Fruit fly (Drosophila melanogaster) whole organism, embryonic: ENCODE data around the gene Idh3g.

Experiments used
- Abd-B ChIP-seq: fragments of 200-800 bp; sonication (Bioruptor generic); optimal IDR thresholded peaks from 2 replicates; lab custom pipeline; 2018; ENCODE audit warnings: missing biosample characterization, mild to moderate bottlenecking, missing genetic modification characterization, moderate library complexity
- Ada2b ChIP-seq: fragments of 200-800 bp; sonication (Bioruptor generic); IDR thresholded peaks from 2 replicates; pipeline ENCODE4 v1.3.6; 2022; ENCODE audit warnings: missing biosample characterization, missing genetic modification characterization
- CG10147 ChIP-seq: fragments of 200-800 bp; sonication (Bioruptor generic); optimal IDR thresholded peaks from 2 replicates; lab custom pipeline; 2019; ENCODE audit warnings: missing biosample characterization, mild to moderate bottlenecking, missing genetic modification characterization, moderate library complexity
- CG12104 ChIP-seq: fragments of 200-800 bp; sonication (Bioruptor generic); optimal IDR thresholded peaks from 3 replicates; lab custom pipeline; 2016; ENCODE audit warnings: missing biosample characterization, missing genetic modification characterization
- CG15514 ChIP-seq: fragments of 200-800 bp; sonication (Bioruptor generic); optimal IDR thresholded peaks from 3 replicates; lab custom pipeline; 2017; ENCODE audit warnings: missing biosample characterization, missing genetic modification characterization, mild to moderate bottlenecking, moderate library complexity, missing genetic modification reagents
- CG16815 ChIP-seq: fragments of 200-800 bp; sonication (Bioruptor generic); optimal IDR thresholded peaks from 3 replicates; lab custom pipeline; 2017; ENCODE audit warnings: missing biosample characterization, mild to moderate bottlenecking, missing genetic modification characterization
- CG17802 ChIP-seq: fragments of 200-800 bp; sonication (Bioruptor generic); optimal IDR thresholded peaks from 2 replicates; lab custom pipeline; 2018; ENCODE audit warnings: missing biosample characterization, mild to moderate bottlenecking, missing genetic modification characterization, moderate library complexity
- CG3407 ChIP-seq: fragments of 200-800 bp; sonication (Bioruptor generic); optimal IDR thresholded peaks from 2 replicates; lab custom pipeline; 2018; ENCODE audit warnings: missing biosample characterization, mild to moderate bottlenecking, missing genetic modification characterization
- CG34224 ChIP-seq: fragments of 200-800 bp; sonication (Bioruptor generic); IDR thresholded peaks from 3 replicates; pipeline ENCODE4 v1.3.6; 2022; ENCODE audit warnings: missing biosample characterization, missing genetic modification characterization; ENCODE audit not compliant: partially characterized antibody
- CG43689 ChIP-seq: fragments of 200-800 bp; sonication (Bioruptor generic); IDR thresholded peaks from 2 replicates; pipeline ENCODE4 v1.3.6; 2022; ENCODE audit warnings: missing biosample characterization, missing genetic modification characterization
- CG4404 ChIP-seq: fragments of 200-800 bp; sonication (Bioruptor generic); IDR thresholded peaks from 2 replicates; pipeline ENCODE4 v1.3.6; 2022; ENCODE audit warnings: missing biosample characterization, missing genetic modification characterization
- CG4617 ChIP-seq: fragments of 200-800 bp; sonication (Bioruptor generic); optimal IDR thresholded peaks from 3 replicates; lab custom pipeline; 2016; ENCODE audit warnings: missing biosample characterization, missing genetic modification characterization, borderline replicate concordance
- CG4854 ChIP-seq: fragments of 200-800 bp; sonication (Bioruptor generic); optimal IDR thresholded peaks from 2 replicates; lab custom pipeline; 2016; ENCODE audit warnings: missing biosample characterization, missing genetic modification characterization, inconsistent platforms
- CG7271 ChIP-seq: fragments of 200-800 bp; sonication (Bioruptor generic); optimal IDR thresholded peaks from 2 replicates; lab custom pipeline; 2018; ENCODE audit warnings: missing biosample characterization, mild to moderate bottlenecking, missing genetic modification characterization, moderate library complexity
- CG7357 ChIP-seq: fragments of 200-800 bp; sonication (Bioruptor generic); IDR thresholded peaks from 3 replicates; pipeline ENCODE4 v1.3.6; 2022; ENCODE audit warnings: missing biosample characterization, missing genetic modification characterization
- CG7556 ChIP-seq: fragments of 200-800 bp; sonication (Bioruptor generic); optimal IDR thresholded peaks from 2 replicates; lab custom pipeline; 2017; ENCODE audit warnings: missing biosample characterization, mild to moderate bottlenecking, missing genetic modification characterization
- CG8924 ChIP-seq: fragments of 200-800 bp; optimal IDR thresholded peaks from 3 replicates; lab custom pipeline; 2019; ENCODE audit warnings: missing biosample characterization, mild to moderate bottlenecking, missing genetic modification characterization, moderate library complexity
- CHES-1-like ChIP-seq: fragments of 200-800 bp; sonication (Bioruptor generic); optimal IDR thresholded peaks from 2 replicates; lab custom pipeline; 2016; ENCODE audit warnings: missing biosample characterization, missing genetic modification characterization
- Dfd ChIP-seq, 2 experiments: fragments of >200 bp; optimal IDR thresholded peaks; 2 replicates each; lab custom pipeline; 2017; ENCODE audit warnings: missing biosample characterization in 2 of 2, missing genetic modification characterization in 2 of 2
- Dref ChIP-seq: fragments of 200-800 bp; sonication (Bioruptor generic); IDR thresholded peaks from 2 replicates; pipeline ENCODE4 v1.3.6; 2022; ENCODE audit warnings: missing biosample characterization, missing genetic modification characterization
- E2f1 ChIP-seq: fragments of 200-800 bp; sonication (Bioruptor generic); IDR thresholded peaks from 2 replicates; pipeline ENCODE4 v1.3.6; 2022; ENCODE audit warnings: missing biosample characterization, missing genetic modification characterization
- ERR ChIP-seq: fragments of 200-800 bp; sonication (Bioruptor generic); optimal IDR thresholded peaks from 2 replicates; lab custom pipeline; 2016; ENCODE audit warnings: missing biosample characterization, missing genetic modification characterization
- H2.0 ChIP-seq: fragments of 200-800 bp; sonication (Bioruptor generic); IDR thresholded peaks from 2 replicates; pipeline ENCODE4 v1.3.6; 2022; ENCODE audit warnings: missing biosample characterization, missing genetic modification characterization
- Hr3 ChIP-seq: fragments of 200-800 bp; sonication (Bioruptor generic); optimal IDR thresholded peaks from 3 replicates; lab custom pipeline; 2016; ENCODE audit warnings: missing biosample characterization, missing genetic modification characterization
- Hr78 ChIP-seq, 2 experiments: fragments of 200-800 bp in 1 of 2; fragments of >200 bp in 1 of 2; sonication (Bioruptor generic) in 1 of 2; optimal IDR thresholded peaks; 2 replicates each; lab custom pipeline; 2017 to 2019; ENCODE audit warnings: missing biosample characterization in 2 of 2, missing genetic modification characterization in 2 of 2, mild to moderate bottlenecking in 1 of 2, moderate library complexity in 1 of 2
- Mes4 ChIP-seq: fragments of 200-800 bp; sonication (Bioruptor generic); optimal IDR thresholded peaks from 2 replicates; lab custom pipeline; 2016; ENCODE audit warnings: missing biosample characterization, missing genetic modification characterization
- NC2β ChIP-seq: fragments of 200-800 bp; sonication (Bioruptor generic); optimal IDR thresholded peaks from 2 replicates; lab custom pipeline; 2016; ENCODE audit warnings: missing biosample characterization, missing genetic modification characterization
- Stat92E ChIP-seq, 3 experiments: fragments of >200 bp in 2 of 3; fragments of 200-800 bp in 1 of 3; sonication (Bioruptor generic) in 1 of 3; optimal IDR thresholded peaks; 2 replicates each; lab custom pipeline; 2017 to 2019; ENCODE audit warnings: missing biosample characterization in 3 of 3, missing genetic modification characterization in 3 of 3, mild to moderate bottlenecking in 1 of 3, moderate library complexity in 1 of 3
- Tbp ChIP-seq: fragments of >200 bp; optimal IDR thresholded peaks from 2 replicates; lab custom pipeline; 2018; ENCODE audit warnings: missing biosample characterization, missing genetic modification characterization
- Vsx1 ChIP-seq: fragments of 200-800 bp; sonication (Bioruptor generic); optimal IDR thresholded peaks from 2 replicates; lab custom pipeline; 2017; ENCODE audit warnings: missing biosample characterization, mild to moderate bottlenecking, missing genetic modification characterization, missing genetic modification reagents
- Xbp1 ChIP-seq: fragments of 200-800 bp; sonication (Bioruptor generic); optimal IDR thresholded peaks from 3 replicates; lab custom pipeline; 2016; ENCODE audit warnings: missing biosample characterization, mild to moderate bottlenecking, missing genetic modification characterization
- ac ChIP-seq: fragments of 200-800 bp; sonication (Bioruptor generic); optimal IDR thresholded peaks from 3 replicates; lab custom pipeline; 2017; ENCODE audit warnings: missing biosample characterization, mild to moderate bottlenecking, missing genetic modification characterization
- cas ChIP-seq: fragments of 200-800 bp; sonication (Bioruptor generic); IDR thresholded peaks from 2 replicates; pipeline ENCODE4 v1.3.6; 2022; ENCODE audit warnings: missing biosample characterization, missing genetic modification characterization
- chn ChIP-seq: fragments of 200-800 bp; sonication (Bioruptor generic); optimal IDR thresholded peaks from 2 replicates; lab custom pipeline; 2016; ENCODE audit warnings: missing biosample characterization, missing genetic modification characterization
- grau ChIP-seq: fragments of 200-800 bp; optimal IDR thresholded peaks from 3 replicates; lab custom pipeline; 2019; ENCODE audit warnings: missing biosample characterization, mild to moderate bottlenecking, missing genetic modification characterization, moderate library complexity
- gt ChIP-seq: fragments of 200-800 bp; sonication (Bioruptor generic); IDR thresholded peaks from 2 replicates; pipeline ENCODE4 v1.3.6; 2022; ENCODE audit warnings: missing biosample characterization, missing genetic modification characterization
- hbn ChIP-seq: fragments of 200-800 bp; sonication (Bioruptor generic); IDR thresholded peaks from 2 replicates; pipeline ENCODE4 v1.3.6; 2022; ENCODE audit warnings: missing biosample characterization, missing genetic modification characterization; ENCODE audit not compliant: partially characterized antibody
- jing ChIP-seq: fragments of 200-800 bp; sonication (Bioruptor generic); optimal IDR thresholded peaks from 2 replicates; lab custom pipeline; 2018; ENCODE audit warnings: missing biosample characterization, mild to moderate bottlenecking, missing genetic modification characterization
- ken ChIP-seq: fragments of 200-800 bp; sonication (Bioruptor generic); IDR thresholded peaks from 3 replicates; pipeline ENCODE4 v1.3.6; 2022; ENCODE audit warnings: missing biosample characterization, missing genetic modification characterization
- lmd ChIP-seq: fragments of 200-800 bp; sonication (Bioruptor generic); IDR thresholded peaks from 2 replicates; pipeline ENCODE4 v1.3.6; 2022; ENCODE audit warnings: missing biosample characterization, missing genetic modification characterization
- pho ChIP-seq: fragments of 200-800 bp; sonication (Bioruptor generic); optimal IDR thresholded peaks from 2 replicates; lab custom pipeline; 2016; ENCODE audit warnings: missing biosample characterization, missing genetic modification characterization
- ro ChIP-seq: fragments of 200-800 bp; sonication (Bioruptor generic); IDR thresholded peaks from 2 replicates; pipeline ENCODE4 v1.3.6; 2022; ENCODE audit warnings: missing biosample characterization, missing genetic modification characterization
- scrt ChIP-seq: fragments of 200-800 bp; sonication (Bioruptor generic); optimal IDR thresholded peaks from 2 replicates; lab custom pipeline; 2018; ENCODE audit warnings: missing biosample characterization, mild to moderate bottlenecking, missing genetic modification characterization, moderate library complexity
- seq ChIP-seq: fragments of 200-800 bp; sonication (Bioruptor generic); IDR thresholded peaks from 2 replicates; pipeline ENCODE4 v1.3.6; 2022; ENCODE audit warnings: missing biosample characterization, missing genetic modification characterization
- tll ChIP-seq, 2 experiments: fragments of 200-800 bp in 1 of 2; fragments of >200 bp in 1 of 2; sonication (Bioruptor generic) in 1 of 2; optimal IDR thresholded peaks; 2 replicates each; lab custom pipeline; 2017 to 2019; ENCODE audit warnings: missing biosample characterization in 2 of 2, missing genetic modification characterization in 2 of 2, mild to moderate bottlenecking in 1 of 2, moderate library complexity in 1 of 2
- trem ChIP-seq: fragments of 200-800 bp; optimal IDR thresholded peaks from 3 replicates; lab custom pipeline; 2019; ENCODE audit warnings: missing biosample characterization, mild to moderate bottlenecking, missing genetic modification characterization, moderate library complexity
- tx ChIP-seq: fragments of 200-800 bp; sonication (Bioruptor generic); optimal IDR thresholded peaks from 2 replicates; lab custom pipeline; 2016; ENCODE audit warnings: missing biosample characterization, missing genetic modification characterization
- usp ChIP-seq: fragments of >200 bp; optimal IDR thresholded peaks from 2 replicates; lab custom pipeline; 2017; ENCODE audit warnings: missing biosample characterization, missing genetic modification characterization
- yki ChIP-seq: fragments of >200 bp; optimal IDR thresholded peaks from 3 replicates; lab custom pipeline; 2018
- z ChIP-seq: fragments of 200-800 bp; sonication (Bioruptor generic); IDR thresholded peaks from 3 replicates; pipeline ENCODE4 v1.3.6; 2022; ENCODE audit warnings: missing biosample characterization, missing genetic modification characterization

Gene Idh3g

DNA sequence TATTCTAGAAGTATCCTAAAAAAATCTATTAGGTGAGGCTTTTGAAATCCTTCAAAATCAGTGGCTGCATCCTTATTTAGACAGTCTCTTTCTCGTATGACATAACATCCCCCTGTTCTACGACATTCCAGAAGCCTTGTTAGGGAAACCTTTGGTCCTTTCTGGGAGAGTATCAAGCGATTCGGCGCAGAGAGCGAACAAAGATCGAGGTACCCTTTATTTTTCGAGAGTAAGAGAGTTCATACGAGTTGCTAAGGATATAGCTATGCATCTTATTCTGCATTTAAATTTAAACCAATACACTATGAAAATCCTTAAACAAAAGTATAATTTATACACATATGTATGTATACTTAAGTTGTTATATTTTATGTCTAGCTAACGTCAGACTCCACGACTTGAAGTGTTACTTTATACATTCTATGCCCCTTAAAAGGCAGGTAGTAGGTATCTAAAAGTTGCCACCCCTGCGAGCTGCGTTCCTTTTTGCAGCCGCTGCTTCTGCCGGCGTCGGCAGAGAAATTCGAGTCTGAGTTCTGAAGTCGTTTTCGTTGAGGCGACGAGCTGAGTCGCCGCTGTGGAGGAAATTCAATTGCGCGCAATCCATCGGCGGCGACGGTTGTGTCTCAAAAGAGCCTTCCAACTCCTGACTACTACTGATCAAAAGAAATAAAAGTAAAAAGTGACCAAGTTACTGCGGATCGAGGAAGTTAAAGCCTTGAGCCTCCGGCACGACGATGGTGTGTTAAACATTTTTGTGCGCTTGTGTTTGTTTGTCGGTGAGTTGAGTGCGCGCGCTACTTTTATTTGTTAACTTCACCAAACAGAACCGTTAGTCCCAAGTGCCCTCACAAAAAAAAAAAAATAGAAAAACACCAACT, 43.1 kb upstream of the Idh3g start, which contains the start of gene jigr1 (continued):
- TF ChIP-seq NC2β (no peak), CG7271 (tag; lab: Kevin White, UChicago) (peak; percentile 63), tll (GFP tag; optimal IDR thresholded peaks at IDR 0.05; lab: Kevin White, UChicago) (peak; percentile 64 to 92), H2.0 (no peak), E2f1 (GFP tag; lab: Robert Waterston, UW) (no peak), Stat92E (GFP tag; optimal IDR thresholded peaks at IDR 0.05; lab: Kevin White, UChicago) (no peak), CG8924 (tag; lab: Kevin White, UChicago) (peak; percentile 74), CG17802 (no peak), trem (peak; percentile 79), grau (tag; lab: Kevin White, UChicago) (peak; percentile 39), yki (lab: Kevin White, UChicago) (no peak), Vsx1 (no peak), Abd-B (GFP tag; lab: Kevin White, UChicago) (no peak), ERR (GFP tag; lab: Kevin White, UChicago) (no peak), chn (GFP tag; lab: Kevin White, UChicago) (peak; percentile 41), Mes4 (no peak), cas (GFP tag; lab: Robert Waterston, UW) (no peak), Xbp1 (GFP tag; lab: Kevin White, UChicago) (peak; percentile 21), jing (no peak), CG43689 (GFP tag; lab: Robert Waterston, UW) (no peak), usp (GFP tag; lab: Kevin White, UChicago) (no peak), ro (GFP tag; lab: Robert Waterston, UW) (no peak), seq (no peak), CHES-1-like (GFP tag; lab: Kevin White, UChicago) (no peak), gt (GFP tag; lab: Robert Waterston, UW) (no peak), CG4617 (no peak), Hr78 (GFP tag; optimal IDR thresholded peaks at IDR 0.05; lab: Kevin White, UChicago) (no peak), CG7556 (GFP tag; lab: Kevin White, UChicago) (peak; percentile 46), CG34224 (no peak), Hr3 (GFP tag; lab: Kevin White, UChicago) (peak; percentile 31), CG4404 (peak; percentile 81), CG3407 (GFP tag; lab: Kevin White, UChicago) (no peak), CG7357 (GFP tag; lab: Robert Waterston, UW) (no peak), pho (GFP tag; lab: Kevin White, UChicago) (no peak), CG10147 (no peak), z (GFP tag; lab: Robert Waterston, UW) (no peak), CG16815 (peak; percentile 75), ac (peak; percentile 87), scrt (GFP tag; lab: Kevin White, UChicago) (no peak), Ada2b (no peak), ken (GFP tag; lab: Robert Waterston, UW) (no peak), hbn (GFP tag; lab: Robert Waterston, UW) (no peak), Dref (GFP tag; lab: Robert Waterston, UW) (no peak), Dfd (GFP tag; optimal IDR thresholded peaks at IDR 0.05; lab: Kevin White, UChicago) (no peak), CG12104 (GFP tag; lab: Kevin White, UChicago) (no peak), Tbp (GFP tag; lab: Kevin White, UChicago) (no peak), CG4854 (GFP tag; lab: Kevin White, UChicago) (no peak), tx (no peak), CG15514 (no peak), lmd (GFP tag; lab: Robert Waterston, UW) (peak; percentile 40; the same call in 1 of the 2 replicates)
